Fruit fly (Drosophila melanogaster) whole organism, wandering third instar larva: ENCODE data around the gene Gale.

ENCODE experiments used
- Abd-B ChIP-seq: fragments of >200 bp; optimal IDR thresholded peaks from 2 replicates; lab custom pipeline; 2017; ENCODE audit warnings: missing biosample characterization, missing genetic modification characterization
- CG32264 ChIP-seq: fragments of 200-800 bp; sonication (Bioruptor generic); optimal IDR thresholded peaks from 2 replicates; lab custom pipeline; 2016; ENCODE audit warnings: missing biosample characterization, missing genetic modification characterization
- Dfd ChIP-seq: fragments of >200 bp; optimal IDR thresholded peaks from 2 replicates; lab custom pipeline; 2017; ENCODE audit warnings: missing biosample characterization, missing genetic modification characterization
- Hr83 ChIP-seq: fragments of 200-300 bp; sonication (Bioruptor generic); optimal IDR thresholded peaks from 2 replicates; lab custom pipeline; 2016; ENCODE audit warnings: missing biosample characterization, mild to moderate bottlenecking, missing genetic modification characterization, moderate library complexity; ENCODE audit not compliant: poor library complexity, severe bottlenecking
- Jra ChIP-seq: sonication (Bioruptor generic); optimal IDR thresholded peaks from 2 replicates; lab custom pipeline; 2016; ENCODE audit warnings: missing biosample characterization, missing genetic modification characterization
- Rel ChIP-seq, 2 experiments: fragments of 200-800 bp; sonication (Bioruptor generic) in 1 of 2; optimal IDR thresholded peaks; 2 replicates in 1 of 2; 3 replicates in 1 of 2; lab custom pipeline; 2016 to 2019; ENCODE audit warnings: mild to moderate bottlenecking in 2 of 2, missing biosample characterization in 2 of 2, missing genetic modification characterization in 2 of 2, moderate library complexity in 1 of 2
- dl ChIP-seq, 2 experiments: fragments of 175-275, 200-275 bp in 1 of 2; fragments of 200-275 bp in 1 of 2; sonication (Bioruptor generic); optimal IDR thresholded peaks; lab custom pipeline; 2018; ENCODE audit warnings: mild to moderate bottlenecking in 2 of 2, missing biosample characterization in 2 of 2, missing genetic modification characterization in 2 of 2, moderate library complexity in 2 of 2; ENCODE audit not compliant: partially characterized antibody in 2 of 2, insufficient read depth in 1 of 2
- ey ChIP-seq: fragments of 200-800 bp; sonication (Bioruptor generic); optimal IDR thresholded peaks from 2 replicates; lab custom pipeline; 2016; ENCODE audit warnings: missing biosample characterization, missing genetic modification characterization
- foxo ChIP-seq, 2 experiments: fragments of 200-800 bp; sonication (Bioruptor generic); optimal IDR thresholded peaks; 2 replicates in 1 of 2; 3 replicates in 1 of 2; lab custom pipeline; 2016 to 2017; ENCODE audit warnings: missing biosample characterization in 2 of 2, missing genetic modification characterization in 2 of 2
- h ChIP-seq: fragments of 200-800 bp; sonication (Bioruptor generic); optimal IDR thresholded peaks from 3 replicates; lab custom pipeline; 2016; ENCODE audit warnings: missing biosample characterization, mild to moderate bottlenecking, missing genetic modification characterization
- lola ChIP-seq: fragments of >200 bp; optimal IDR thresholded peaks from 2 replicates; lab custom pipeline; 2017; ENCODE audit warnings: missing biosample characterization, missing genetic modification characterization
- rgr ChIP-seq: fragments of 200-800 bp; sonication (Bioruptor generic); optimal IDR thresholded peaks from 3 replicates; lab custom pipeline; 2016; ENCODE audit warnings: missing biosample characterization, mild to moderate bottlenecking, missing genetic modification characterization
- tai ChIP-seq: sonication (Bioruptor generic); optimal IDR thresholded peaks from 2 replicates; lab custom pipeline; 2016; ENCODE audit warnings: missing biosample characterization, missing genetic modification characterization

DNA sequence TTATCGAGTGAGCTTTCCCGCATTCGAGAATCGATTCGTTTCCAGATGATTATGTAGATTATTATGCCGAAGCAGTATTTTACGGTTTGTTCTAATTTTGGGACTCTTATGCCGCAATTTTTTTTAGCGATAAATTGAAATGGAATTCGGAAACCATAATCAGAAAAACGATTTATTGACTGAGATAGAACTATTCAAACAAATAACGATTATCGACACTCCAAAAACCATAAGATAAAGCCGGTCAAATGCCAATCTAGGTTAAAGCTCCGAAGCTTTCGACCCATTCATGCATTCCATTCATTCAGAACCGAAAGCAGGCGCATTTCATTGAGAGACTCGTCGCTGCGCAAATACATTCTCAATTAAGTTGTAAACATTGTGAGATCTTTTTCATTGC lies 826 bp upstream of the Gale start:
- TF ChIP-seq ey (GFP tag; lab: Kevin White, UChicago): no peak
- TF ChIP-seq Rel (GFP tag; optimal IDR thresholded peaks at IDR 0.05; lab: Kevin White, UChicago): no peak
- no peak for TF ChIP-seq Rel (tag; optimal IDR thresholded peaks at IDR 0.05; lab: Kevin White, UChicago)
- no peak for TF ChIP-seq Hr83
- TF ChIP-seq Dfd (GFP tag; lab: Kevin White, UChicago): no peak
- no peak for TF ChIP-seq dl (GFP tag; optimal IDR thresholded peaks at IDR 0.05; lab: Kevin White, UChicago; ENCODE audit: insufficient read depth in 1 of 2, partially characterized antibody in 2 of 2)
- TF ChIP-seq CG32264: no peak
- no peak for TF ChIP-seq Abd-B
- no peak for TF ChIP-seq foxo (GFP tag; optimal IDR thresholded peaks at IDR 0.05; lab: Kevin White, UChicago)
- TF ChIP-seq rgr: no peak
- no peak for TF ChIP-seq tai (GFP tag; lab: Kevin White, UChicago)
- no peak for TF ChIP-seq h (GFP tag; lab: Kevin White, UChicago)
- no peak for TF ChIP-seq lola (GFP tag; lab: Kevin White, UChicago)
- TF ChIP-seq Jra: no peak
